Worm (Caenorhabditis elegans): Measurements from ENCODE around the gene str-162.
"Not testable (repeated sequence)": the region's sequence is repeated elsewhere in the genome, so short reads cannot be mapped to it uniquely, and the experiment has no call there.

The str-162 gene

ce11 chrIV:4992089-4992488 is at the start of gene str-162:
Gene str-162, plus strand, starts transcription at chrIV:4992389.
- no peak for TF ChIP-seq nhr-42 (GFP tag; IDR thresholded peaks at IDR 0.05)
- TF ChIP-seq unc-62 (GFP tag; optimal IDR thresholded peaks at IDR 0.05 in 1 of 2), result peak in 1 of 2 experiments; percentile 13
- no peak for TF ChIP-seq unc-62 (tag; optimal IDR thresholded peaks at IDR 0.05)

- TF ChIP-seq attf-4 (tag; optimal IDR thresholded peaks at IDR 0.05) (no peak), zfp-3 (GFP tag; conservative IDR thresholded peaks at IDR 0.05) (no peak), gei-8 (GFP tag; optimal IDR thresholded peaks at IDR 0.05) (no peak), ceh-82 (tag; optimal IDR thresholded peaks at IDR 0.05) (no peak), nhr-102 (tag; optimal IDR thresholded peaks at IDR 0.05) (no peak), mxl-3 (GFP tag; optimal IDR thresholded peaks at IDR 0.05) (no peak), lir-3 (tag; optimal IDR thresholded peaks at IDR 0.05) (no peak), madf-9 (GFP tag; conservative IDR thresholded peaks at IDR 0.05) (no peak), lim-7 (GFP tag; IDR thresholded peaks at IDR 0.05) (no peak), snpc-4 (tag; optimal IDR thresholded peaks at IDR 0.05) (no peak), fkh-10 (GFP tag; optimal IDR thresholded peaks at IDR 0.05) (no peak), ceh-32 (tag; optimal IDR thresholded peaks at IDR 0.05; ENCODE audit: poor library complexity) (no peak)
Measured at ce11 chrIV:4945771-4946170, 46.4 kb upstream of the str-162 start, which contains the start of gene str-169. Gene str-169, plus strand, starts transcription at chrIV:4946071.

DNA sequence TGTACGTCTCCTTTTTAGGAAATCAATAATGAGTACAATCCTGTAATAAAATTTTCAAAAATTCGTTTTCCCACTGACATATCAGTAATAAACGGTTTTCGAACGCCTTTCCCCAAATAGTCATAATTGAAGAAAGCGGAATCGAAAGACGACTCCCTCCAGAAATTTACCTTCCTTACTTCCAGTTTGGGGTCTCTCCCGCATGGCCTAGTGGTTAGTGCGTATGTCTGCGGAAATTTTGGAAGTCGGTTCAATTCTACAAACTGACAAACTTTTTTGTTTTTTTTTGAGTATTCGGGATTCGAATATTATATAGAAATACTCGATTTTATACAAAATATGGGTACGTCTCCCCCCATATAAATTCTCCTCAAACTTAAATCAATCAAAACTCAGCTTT is 42.5 kb upstream of the str-162 start:
- peak; percentile 96 for TF ChIP-seq snpc-1.2 (GFP tag; IDR thresholded peaks at IDR 0.05)
- peak; percentile 82 for TF ChIP-seq arid-1 (GFP tag; conservative IDR thresholded peaks at IDR 0.05)
- TF ChIP-seq zfp-3 (GFP tag; conservative IDR thresholded peaks at IDR 0.05), result peak; percentile 52; the same call in 1 of the 2 replicates
- peak; percentile 89 for TF ChIP-seq F26F4.8 (GFP tag; conservative IDR thresholded peaks at IDR 0.05)
- peak; percentile 88; the same call in 1 of the 2 replicates for TF ChIP-seq pha-4 (GFP tag; IDR thresholded peaks at IDR 0.05)
- not testable (repeated sequence) for TF ChIP-seq pha-4 (tag; optimal IDR thresholded peaks at IDR 0.05)

- no peak for TF ChIP-seq nhr-48 (tag; optimal IDR thresholded peaks at IDR 0.05)
- TF ChIP-seq nhr-42 (GFP tag; IDR thresholded peaks at IDR 0.05), result no peak
- TF ChIP-seq mdt-29 (GFP tag; IDR thresholded peaks at IDR 0.05), result no peak
- no peak for TF ChIP-seq nhr-28 (tag; optimal IDR thresholded peaks at IDR 0.05)
- no peak for TF ChIP-seq daf-19 (GFP tag; conservative IDR thresholded peaks at IDR 0.05)
- TF ChIP-seq dmd-8 (GFP tag; IDR thresholded peaks at IDR 0.05), result no peak
- TF ChIP-seq lim-7 (GFP tag; IDR thresholded peaks at IDR 0.05), result no peak
- no peak for TF ChIP-seq nhr-76 (tag; optimal IDR thresholded peaks at IDR 0.05)
- no peak for TF ChIP-seq spr-3 (GFP tag; optimal IDR thresholded peaks at IDR 0.05)
- TF ChIP-seq ceh-44 (GFP tag; IDR thresholded peaks at IDR 0.05), result no peak
- TF ChIP-seq nhr-10 (tag; optimal IDR thresholded peaks at IDR 0.05), result no peak
- TF ChIP-seq pha-4 (GFP tag; IDR thresholded peaks at IDR 0.05), result no peak
- no peak for TF ChIP-seq pha-4 (tag; optimal IDR thresholded peaks at IDR 0.05)
Measured at ce11 chrIV:4953887-4954286, 38.3 kb upstream of the str-162 start, which contains the start of gene str-163. Gene str-163, plus strand, starts transcription at chrIV:4954187.

DNA sequence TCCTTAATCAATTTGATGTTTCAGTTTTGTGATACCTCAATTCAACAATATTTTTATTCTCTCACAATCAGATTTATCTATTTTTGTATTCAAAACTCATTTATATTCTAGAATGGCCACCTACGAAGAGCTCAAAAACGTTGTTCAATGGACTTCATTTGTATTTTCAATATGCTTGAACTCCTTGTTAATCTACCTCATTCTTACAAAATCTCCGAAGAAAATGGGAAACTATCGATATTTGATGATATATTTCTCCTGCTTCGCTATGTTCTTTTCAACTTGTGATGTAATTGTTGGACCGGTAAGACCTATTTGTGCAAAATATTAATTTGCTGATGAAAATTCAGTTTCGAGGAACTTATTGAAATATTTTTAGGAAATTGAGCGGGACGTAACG is 31.6 kb upstream of the str-162 start, which contains the start of gene str-164:
Gene str-164, plus strand, starts transcription at position 113 of the 400 bp plus-strand sequence.
- TF ChIP-seq unc-62 (GFP tag; optimal IDR thresholded peaks at IDR 0.05 in 1 of 2) (peak in 1 of 2 experiments; percentile 53), unc-62 (tag; optimal IDR thresholded peaks at IDR 0.05) (no peak), snpc-1.2 (GFP tag; IDR thresholded peaks at IDR 0.05) (no peak)

DNA sequence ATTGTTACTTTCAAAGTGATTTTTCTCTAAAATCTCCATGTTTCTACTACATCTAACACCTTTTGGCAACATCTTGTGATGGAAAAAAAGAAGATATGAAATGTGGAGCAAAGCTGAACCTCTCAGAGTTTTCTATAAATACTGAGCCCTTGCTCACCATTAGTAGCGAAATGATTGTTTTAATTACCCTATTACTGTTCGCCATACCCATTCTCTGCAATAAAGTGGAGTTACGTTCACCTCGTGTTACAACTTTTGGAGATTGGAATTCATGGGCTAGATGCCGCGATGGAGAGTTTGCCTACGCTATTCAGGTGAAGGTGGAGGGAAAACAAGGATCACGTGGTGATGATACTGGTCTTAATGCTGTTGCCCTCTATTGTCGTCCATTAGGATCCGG is 28.4 kb upstream of the str-162 start, which contains the start of gene txt-3:
Gene txt-3, plus strand, starts transcription at position 125 of the 400 bp plus-strand sequence.
- peak in 1 of 2 experiments; percentile 99 for TF ChIP-seq unc-62 (GFP tag; optimal IDR thresholded peaks at IDR 0.05 in 1 of 2)
- TF ChIP-seq unc-62 (tag; optimal IDR thresholded peaks at IDR 0.05), result no peak
- TF ChIP-seq vab-7 (GFP tag; IDR thresholded peaks at IDR 0.05), result no peak

All from whole organism, L4 larva.